Worm (Caenorhabditis elegans) whole organism, mixed stage, embryonic: Measurements from ENCODE around the gene C07A9.12.

Experiments used
- M03D4.4 ChIP-seq: sonication (generic microtip); optimal IDR thresholded peaks from 2 replicates; lab custom pipeline; 2017; ENCODE audit warnings: mild to moderate bottlenecking, missing genetic modification characterization, missing compliant biosample characterization
- blmp-1 ChIP-seq: fragments of 150-350 bp; optimal IDR thresholded peaks from 2 replicates; lab custom pipeline; 2014; ENCODE audit warnings: missing biosample characterization, missing genetic modification characterization
- ceh-39 ChIP-seq: fragments of 150-350 bp; optimal IDR thresholded peaks from 2 replicates; lab custom pipeline; 2014; ENCODE audit warnings: missing biosample characterization, missing genetic modification characterization
- ceh-43 ChIP-seq: fragments of 200-800 bp; sonication (Bioruptor generic); optimal IDR thresholded peaks from 2 replicates; lab custom pipeline; 2018; ENCODE audit warnings: mild to moderate bottlenecking, missing genetic modification characterization, moderate library complexity, missing compliant biosample characterization
- ceh-83 ChIP-seq: fragments of 200-800 bp; sonication (Bioruptor generic); optimal IDR thresholded peaks from 2 replicates; lab custom pipeline; 2018; ENCODE audit warnings: mild to moderate bottlenecking, missing genetic modification characterization, missing compliant biosample characterization
- cnd-1 ChIP-seq: fragments of 200-800 bp; sonication (Bioruptor generic); optimal IDR thresholded peaks from 2 replicates; lab custom pipeline; 2018; ENCODE audit warnings: mild to moderate bottlenecking, missing genetic modification characterization, missing compliant biosample characterization
- drap-1 ChIP-seq: fragments of 200-800 bp; sonication (Bioruptor generic); optimal IDR thresholded peaks from 3 replicates; lab custom pipeline; 2018; ENCODE audit warnings: mild to moderate bottlenecking, missing genetic modification characterization, missing compliant biosample characterization
- elt-1 ChIP-seq: sonication (generic microtip); optimal IDR thresholded peaks from 2 replicates; lab custom pipeline; 2017; ENCODE audit warnings: missing genetic modification characterization, mild to moderate bottlenecking, missing compliant biosample characterization, antibody characterized with exemption, moderate library complexity, borderline replicate concordance; ENCODE audit not compliant: insufficient read depth
- elt-3 ChIP-seq: fragments of 150-350 bp; optimal IDR thresholded peaks from 2 replicates; lab custom pipeline; 2014; ENCODE audit warnings: missing biosample characterization, missing genetic modification characterization
- flh-1 ChIP-seq: fragments of 200-800 bp; sonication (Bioruptor generic); optimal IDR thresholded peaks from 2 replicates; lab custom pipeline; 2018; ENCODE audit warnings: mild to moderate bottlenecking, missing genetic modification characterization, moderate library complexity, missing compliant biosample characterization
- hlh-1 ChIP-seq: fragments of 150-350 bp; optimal IDR thresholded peaks from 2 replicates; lab custom pipeline; 2014; ENCODE audit warnings: missing biosample characterization, missing genetic modification reagents, missing genetic modification characterization
- lin-13 ChIP-seq: fragments of 150-350 bp; optimal IDR thresholded peaks from 2 replicates; lab custom pipeline; 2014; ENCODE audit warnings: missing biosample characterization, missing genetic modification characterization
- lin-32 ChIP-seq: fragments of 200-800 bp; sonication (Bioruptor generic); optimal IDR thresholded peaks from 2 replicates; lab custom pipeline; 2018; ENCODE audit warnings: mild to moderate bottlenecking, missing genetic modification characterization, missing compliant biosample characterization
- lsy-2 ChIP-seq: fragments of 150-350 bp; optimal IDR thresholded peaks from 2 replicates; lab custom pipeline; 2014; ENCODE audit warnings: missing biosample characterization, missing genetic modification characterization
- mab-5 ChIP-seq: fragments of 150-350 bp; optimal IDR thresholded peaks from 2 replicates; lab custom pipeline; 2014; ENCODE audit warnings: missing biosample characterization, missing genetic modification characterization
- mls-2 ChIP-seq: sonication (generic microtip); optimal IDR thresholded peaks from 2 replicates; lab custom pipeline; 2016; ENCODE audit warnings: mild to moderate bottlenecking, missing genetic modification characterization, moderate library complexity, missing compliant biosample characterization
- nhr-12 ChIP-seq: fragments of 150-350 bp; optimal IDR thresholded peaks from 2 replicates; lab custom pipeline; 2014; ENCODE audit warnings: missing biosample characterization, missing genetic modification characterization
- nhr-2 ChIP-seq: fragments of 150-350 bp; optimal IDR thresholded peaks from 2 replicates; lab custom pipeline; 2014; ENCODE audit warnings: missing biosample characterization, missing genetic modification characterization
- nhr-237 ChIP-seq: fragments of 150-350 bp; optimal IDR thresholded peaks from 2 replicates; lab custom pipeline; 2014; ENCODE audit warnings: missing biosample characterization, missing genetic modification characterization
- nhr-28 ChIP-seq: fragments of 150-350 bp; optimal IDR thresholded peaks from 2 replicates; lab custom pipeline; 2014; ENCODE audit warnings: missing biosample characterization, missing genetic modification characterization
- nhr-76 ChIP-seq: sonication (generic microtip); optimal IDR thresholded peaks from 2 replicates; lab custom pipeline; 2017; ENCODE audit warnings: missing biosample characterization, missing genetic modification characterization
- pha-4 ChIP-seq: fragments of 150-350 bp; optimal IDR thresholded peaks from 2 replicates; lab custom pipeline; 2018; ENCODE audit warnings: missing biosample characterization, missing genetic modification reagents, missing genetic modification characterization
- sem-2 ChIP-seq: fragments of 200-800 bp; sonication (Bioruptor generic); optimal IDR thresholded peaks from 2 replicates; lab custom pipeline; 2018; ENCODE audit warnings: mild to moderate bottlenecking, missing genetic modification characterization, missing compliant biosample characterization
- snpc-4 ChIP-seq: fragments of 150-350 bp; optimal IDR thresholded peaks from 2 replicates; lab custom pipeline; 2014; ENCODE audit warnings: missing biosample characterization, missing genetic modification characterization
- sptf-1 ChIP-seq: sonication (generic microtip); optimal IDR thresholded peaks from 2 replicates; lab custom pipeline; 2017; ENCODE audit warnings: mild to moderate bottlenecking, missing genetic modification characterization, moderate library complexity, missing compliant biosample characterization
- tbx-8 ChIP-seq: fragments of 200-800 bp; sonication (Bioruptor generic); optimal IDR thresholded peaks from 2 replicates; lab custom pipeline; 2018; ENCODE audit warnings: mild to moderate bottlenecking, missing genetic modification characterization, moderate library complexity, missing compliant biosample characterization
- unc-120 ChIP-seq: sonication (generic microtip); optimal IDR thresholded peaks from 2 replicates; lab custom pipeline; 2017; ENCODE audit warnings: missing genetic modification characterization, missing compliant biosample characterization; ENCODE audit not compliant: poor library complexity, severe bottlenecking
- unc-39 ChIP-seq: fragments of 150-350 bp; optimal IDR thresholded peaks from 2 replicates; lab custom pipeline; 2014; ENCODE audit warnings: missing biosample characterization, missing genetic modification characterization
- unc-62 ChIP-seq: fragments of 150-350 bp; optimal IDR thresholded peaks from 2 replicates; lab custom pipeline; 2014; ENCODE audit warnings: missing biosample characterization, missing genetic modification reagents, missing genetic modification characterization
- zip-8 ChIP-seq: fragments of 150-350 bp; optimal IDR thresholded peaks from 2 replicates; lab custom pipeline; 2014; ENCODE audit warnings: missing biosample characterization, missing genetic modification characterization
- ztf-11 ChIP-seq: fragments of 150-350 bp; optimal IDR thresholded peaks from 2 replicates; lab custom pipeline; 2014; ENCODE audit warnings: missing biosample characterization, missing genetic modification characterization

C07A9.12 gene

ce11 chrIII:9745333-9745897 is 18.1 kb upstream of the C07A9.12 start:
- peak; percentile 20 for TF ChIP-seq unc-62 (GFP tag; lab: Kevin White, UChicago)
- no peak for TF ChIP-seq lin-32 (GFP tag; lab: Kevin White, UChicago)
- TF ChIP-seq, all 35 proteins: peak for 1

ce11 chrIII:9744525-9744924 is 17.2 kb upstream of the C07A9.12 start:
- TF ChIP-seq hlh-1 = peak; percentile 51
- no peak for TF ChIP-seq M03D4.4 (tag; lab: Kevin White, UChicago)
- peak; percentile 68 for TF ChIP-seq unc-62 (GFP tag; lab: Kevin White, UChicago)
- TF ChIP-seq sptf-1 (tag; lab: Kevin White, UChicago) = no peak
- TF ChIP-seq blmp-1 (tag; lab: Kevin White, UChicago) = no peak
- TF ChIP-seq lin-32 (GFP tag; lab: Kevin White, UChicago) = no peak
- TF ChIP-seq ceh-83 = no peak
- peak; percentile 67 for TF ChIP-seq unc-120 (tag; lab: Kevin White, UChicago)
- no peak for TF ChIP-seq snpc-4 (tag; lab: Kevin White, UChicago)
- TF ChIP-seq tbx-8 = no peak
- no peak for TF ChIP-seq mls-2
- no peak for TF ChIP-seq ceh-39 (tag; lab: Kevin White, UChicago)
- TF ChIP-seq, all 35 proteins: peak for 3

- TF ChIP-seq elt-3 (tag; lab: Kevin White, UChicago) (no peak), snpc-4 (tag; lab: Kevin White, UChicago) (no peak), elt-1 (no peak), ceh-43 (GFP tag; lab: Kevin White, UChicago) (no peak), ceh-83 (no peak), sptf-1 (tag; lab: Kevin White, UChicago) (no peak), sem-2 (GFP tag; lab: Kevin White, UChicago) (no peak), nhr-237 (tag; lab: Kevin White, UChicago) (no peak), nhr-76 (tag; lab: Kevin White, UChicago) (no peak), tbx-8 (no peak), nhr-28 (tag; lab: Kevin White, UChicago) (no peak), unc-39 (tag; lab: Kevin White, UChicago) (no peak)
Measured at ce11 chrIII:9743239-9743638, 15.9 kb upstream of the C07A9.12 start, which contains the start of gene T05G5.1. Gene T05G5.1 (minus strand): TSS chrIII:9743339.

- TF ChIP-seq nhr-28 (tag; lab: Kevin White, UChicago) (no peak), hlh-1 (peak; percentile 95), snpc-4 (tag; lab: Kevin White, UChicago) (no peak), unc-120 (tag; lab: Kevin White, UChicago) (peak; percentile 27), drap-1 (GFP tag; lab: Kevin White, UChicago) (no peak), sem-2 (GFP tag; lab: Kevin White, UChicago) (no peak), ceh-39 (tag; lab: Kevin White, UChicago) (no peak), zip-8 (tag; lab: Kevin White, UChicago) (no peak), M03D4.4 (tag; lab: Kevin White, UChicago) (no peak), lsy-2 (tag; lab: Kevin White, UChicago) (no peak), mab-5 (tag; lab: Kevin White, UChicago) (no peak), unc-62 (GFP tag; lab: Kevin White, UChicago) (peak; percentile 69), pha-4 (tag; lab: Kevin White, UChicago) (no peak), mls-2 (no peak), cnd-1 (no peak), lin-32 (GFP tag; lab: Kevin White, UChicago) (no peak), nhr-237 (tag; lab: Kevin White, UChicago) (no peak), blmp-1 (tag; lab: Kevin White, UChicago) (no peak)
Measured at ce11 chrIII:9741985-9742384, 14.6 kb upstream of the C07A9.12 start.

ce11 chrIII:9740663-9741062 is 13.3 kb upstream of the C07A9.12 start:
- TF ChIP-seq lsy-2 (tag; lab: Kevin White, UChicago) (peak; percentile 41), elt-3 (tag; lab: Kevin White, UChicago) (no peak)

- TF ChIP-seq ceh-83 = no peak
- no peak for TF ChIP-seq sem-2 (GFP tag; lab: Kevin White, UChicago)
- TF ChIP-seq nhr-2 (tag; lab: Kevin White, UChicago) = no peak
- no peak for TF ChIP-seq lsy-2 (tag; lab: Kevin White, UChicago)
- no peak for TF ChIP-seq blmp-1 (tag; lab: Kevin White, UChicago)
- TF ChIP-seq flh-1 (GFP tag; lab: Kevin White, UChicago) = no peak
- TF ChIP-seq nhr-28 (tag; lab: Kevin White, UChicago) = no peak
- no peak for TF ChIP-seq sptf-1 (tag; lab: Kevin White, UChicago)
- no peak for TF ChIP-seq nhr-12
- no peak for TF ChIP-seq zip-8 (tag; lab: Kevin White, UChicago)
- TF ChIP-seq unc-39 (tag; lab: Kevin White, UChicago) = no peak
- TF ChIP-seq mab-5 (tag; lab: Kevin White, UChicago) = no peak
- no peak for TF ChIP-seq lin-13 (tag; lab: Kevin White, UChicago)
- TF ChIP-seq mls-2 = no peak
- TF ChIP-seq ztf-11 (tag; lab: Kevin White, UChicago) = no peak
- no peak for TF ChIP-seq ceh-43 (GFP tag; lab: Kevin White, UChicago)
- no peak for TF ChIP-seq hlh-1
- no peak for TF ChIP-seq elt-1
Measured at ce11 chrIII:9738954-9739353, 11.6 kb upstream of the C07A9.12 start, which contains the start of gene hlh-4. Gene hlh-4 (minus strand): TSS chrIII:9739054.
